Worm (Caenorhabditis elegans): ENCODE results near the gene col-110.

DNA sequence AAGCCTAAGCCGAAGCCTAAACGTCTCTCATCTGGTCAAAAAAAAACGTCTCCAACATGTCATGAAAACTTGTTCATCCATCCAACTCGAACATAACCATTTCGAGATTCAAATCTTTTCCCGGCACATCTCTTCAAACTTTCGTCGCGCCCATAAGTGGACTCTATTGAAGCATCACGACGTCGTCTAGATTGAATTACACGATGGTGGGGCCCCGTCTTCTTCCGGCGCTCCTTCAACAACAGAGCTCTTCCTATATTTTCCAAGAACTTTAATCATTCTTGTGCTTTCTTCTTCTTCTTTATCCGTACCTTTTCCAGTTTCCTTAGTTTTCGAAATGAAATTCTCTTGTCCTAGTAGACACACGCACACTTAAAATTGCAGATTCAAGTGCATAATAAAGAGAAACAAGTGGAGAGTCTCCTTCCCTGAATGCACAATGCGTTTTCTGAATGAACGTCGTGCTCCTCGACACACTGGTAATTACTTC, 41.0 kb downstream of the col-110 start, which contains the start of gene F28E10.1:
- TF ChIP-seq ztf-29 (GFP tag; IDR thresholded peaks at IDR 0.05) = no peak
- no peak for TF ChIP-seq flt-1 (GFP tag; IDR thresholded peaks at IDR 0.05)
- no peak for TF ChIP-seq ref-1 (GFP tag; conservative IDR thresholded peaks at IDR 0.05)
- no peak for TF ChIP-seq klf-2 (GFP tag; conservative IDR thresholded peaks at IDR 0.05)
- no peak for TF ChIP-seq cog-1 (tag; optimal IDR thresholded peaks at IDR 0.05)
- no peak for TF ChIP-seq T22C8.4 (GFP tag; IDR thresholded peaks at IDR 0.05)
- TF ChIP-seq med-1 (GFP tag; optimal IDR thresholded peaks at IDR 0.05; ENCODE audit: insufficient read depth) = no peak
- TF ChIP-seq ztf-23 (GFP tag; IDR thresholded peaks at IDR 0.05) = no peak
